Worm (Caenorhabditis elegans): Measurements from ENCODE around the gene C30G12.2.

The C30G12.2 gene

DNA sequence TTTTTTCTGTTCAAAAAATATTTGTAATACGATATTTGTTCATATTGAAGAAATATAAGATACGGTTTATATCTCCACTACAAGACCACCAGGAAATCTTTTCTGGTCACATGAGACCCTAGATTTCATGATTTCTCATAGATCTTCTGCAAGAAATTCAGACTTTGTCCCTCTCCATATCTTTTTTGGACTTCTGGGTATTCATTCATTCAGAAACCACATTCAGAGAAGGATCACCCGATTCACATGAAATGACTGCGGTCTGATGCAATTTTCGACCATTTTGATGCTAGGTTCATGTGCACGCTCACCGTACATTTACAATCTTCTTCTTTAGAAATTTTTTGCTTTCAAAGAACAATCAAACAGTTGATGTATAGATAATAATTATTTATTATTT is 10.4 kb upstream of the C30G12.2 start:
- TF ChIP-seq nfya-1 (tag; optimal IDR thresholded peaks at IDR 0.05; ENCODE audit: borderline replicate concordance, insufficient read depth): no peak
- no peak for TF ChIP-seq xnd-1 (tag; optimal IDR thresholded peaks at IDR 0.05)
- no peak for TF ChIP-seq madf-10 (tag; optimal IDR thresholded peaks at IDR 0.05)
- no peak for TF ChIP-seq zim-3 (tag; optimal IDR thresholded peaks at IDR 0.05)

DNA sequence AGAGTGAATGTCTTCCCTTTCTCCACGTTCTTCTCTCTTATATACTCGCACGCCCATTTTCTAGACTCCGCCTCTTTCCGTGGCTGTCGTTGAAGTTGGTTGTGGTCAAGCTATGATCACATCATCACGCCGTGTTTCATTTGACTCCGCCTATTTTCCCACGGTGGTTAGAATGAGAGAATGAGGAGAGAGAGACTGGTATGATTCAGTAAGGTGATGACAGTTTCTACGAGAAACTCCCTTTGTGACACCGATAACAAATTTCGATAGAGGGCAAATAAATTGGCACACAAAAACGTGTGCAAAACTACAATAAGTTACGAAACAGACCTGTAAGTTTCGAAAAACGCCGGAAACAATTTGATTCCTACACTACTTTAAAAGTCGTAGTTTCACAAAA is 9.6 kb upstream of the C30G12.2 start:
- no peak for TF ChIP-seq ekl-4 (GFP tag; IDR thresholded peaks at IDR 0.05)
- TF ChIP-seq cebp-1 (GFP tag; IDR thresholded peaks at IDR 0.05): no peak
- peak; percentile 38 for TF ChIP-seq cebp-1 (tag; optimal IDR thresholded peaks at IDR 0.05)
- TF ChIP-seq nhr-179 (tag; optimal IDR thresholded peaks at IDR 0.05): no peak
- TF ChIP-seq pbrm-1 (GFP tag; IDR thresholded peaks at IDR 0.05): no peak
- peak; percentile 84 for TF ChIP-seq nhr-80 (tag; optimal IDR thresholded peaks at IDR 0.05)
- TF ChIP-seq snpc-4 (GFP tag; optimal IDR thresholded peaks at IDR 0.05): no peak
- TF ChIP-seq snpc-4 (tag; optimal IDR thresholded peaks at IDR 0.05): no peak
- TF ChIP-seq gei-17 (GFP tag; optimal IDR thresholded peaks at IDR 0.05): no peak
- no peak for TF ChIP-seq nhr-120 (GFP tag; IDR thresholded peaks at IDR 0.05)
- no peak for TF ChIP-seq lin-26 (GFP tag; IDR thresholded peaks at IDR 0.05)
- TF ChIP-seq F55B11.4 (tag; optimal IDR thresholded peaks at IDR 0.05; ENCODE audit: borderline replicate concordance, insufficient read depth): no peak
- TF ChIP-seq egl-44 (GFP tag; IDR thresholded peaks at IDR 0.05): no peak
- TF ChIP-seq unc-130 (GFP tag; optimal IDR thresholded peaks at IDR 0.05): no peak
- peak; percentile 36 for TF ChIP-seq unc-62 (GFP tag; optimal IDR thresholded peaks at IDR 0.05)
- no peak for TF ChIP-seq attf-3 (GFP tag; conservative IDR thresholded peaks at IDR 0.05)
- no peak for TF ChIP-seq madf-3 (GFP tag; IDR thresholded peaks at IDR 0.05)

DNA sequence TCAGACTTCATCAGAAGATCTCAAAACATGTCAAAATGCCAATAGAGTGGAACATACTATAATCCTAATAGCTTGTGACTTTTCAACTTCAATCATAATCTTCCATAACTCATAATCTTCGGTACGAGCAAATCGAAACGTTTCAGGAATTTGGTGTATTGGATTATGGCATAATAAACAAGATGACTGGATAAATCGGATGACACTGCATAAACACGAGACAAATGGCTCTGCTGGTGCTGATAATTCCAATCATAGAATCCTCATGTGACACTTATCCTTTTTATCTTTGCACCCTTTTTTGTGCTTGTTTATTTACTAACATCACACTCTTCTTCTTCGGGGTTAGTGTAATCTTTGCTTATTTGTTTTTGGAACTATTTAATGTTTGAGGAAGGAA is 7.2 kb upstream of the C30G12.2 start:
- TF ChIP-seq Y53F4B.3 (GFP tag; IDR thresholded peaks at IDR 0.05): no peak
- no peak for TF ChIP-seq egl-44 (GFP tag; IDR thresholded peaks at IDR 0.05)
- TF ChIP-seq lin-26 (GFP tag; IDR thresholded peaks at IDR 0.05): no peak
- no peak for TF ChIP-seq atf-7 (tag; optimal IDR thresholded peaks at IDR 0.05)
- TF ChIP-seq xnd-1 (tag; optimal IDR thresholded peaks at IDR 0.05): no peak
- TF ChIP-seq madf-6 (GFP tag; IDR thresholded peaks at IDR 0.05): no peak
- no peak for TF ChIP-seq let-607 (tag; optimal IDR thresholded peaks at IDR 0.05)

DNA sequence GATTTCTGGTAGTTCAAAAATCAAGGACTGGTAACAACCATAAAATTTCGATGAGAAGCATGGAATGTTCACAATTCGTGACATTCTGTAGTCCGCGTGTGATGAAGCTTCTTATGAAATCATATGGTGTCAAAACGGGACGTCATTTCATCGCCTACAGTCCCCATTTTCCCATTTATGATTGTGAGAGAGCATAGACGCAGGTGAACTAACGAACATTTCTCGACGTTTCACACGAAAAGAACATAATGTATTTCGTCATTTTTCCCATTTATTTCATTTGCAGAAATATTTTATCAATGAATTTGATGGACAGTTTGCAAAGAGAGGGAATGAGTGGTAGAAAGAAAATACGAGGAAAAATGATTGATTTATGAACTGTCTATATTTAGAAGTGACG is 3.1 kb upstream of the C30G12.2 start:
- TF ChIP-seq F37B4.10 (GFP tag; IDR thresholded peaks at IDR 0.05) (no peak), egl-44 (GFP tag; IDR thresholded peaks at IDR 0.05) (no peak), madf-6 (GFP tag; IDR thresholded peaks at IDR 0.05) (no peak), unc-62 (GFP tag; optimal IDR thresholded peaks at IDR 0.05) (peak; percentile 82), nfya-1 (tag; optimal IDR thresholded peaks at IDR 0.05; ENCODE audit: borderline replicate concordance, insufficient read depth) (no peak), ztf-26 (tag; optimal IDR thresholded peaks at IDR 0.05) (no peak), madf-10 (tag; optimal IDR thresholded peaks at IDR 0.05) (no peak), lin-40 (tag; optimal IDR thresholded peaks at IDR 0.05) (no peak), ztf-25 (GFP tag; IDR thresholded peaks at IDR 0.05) (no peak), cebp-1 (GFP tag; IDR thresholded peaks at IDR 0.05) (peak; percentile 79), cebp-1 (tag; optimal IDR thresholded peaks at IDR 0.05) (peak; percentile 80), nhr-80 (tag; optimal IDR thresholded peaks at IDR 0.05) (peak; percentile 57), tbx-9 (tag; optimal IDR thresholded peaks at IDR 0.05; ENCODE audit: borderline replicate concordance) (no peak), B0336.3 (GFP tag; IDR thresholded peaks at IDR 0.05) (no peak), sdz-38 (tag; optimal IDR thresholded peaks at IDR 0.05) (no peak), zfh-2 (GFP tag; conservative IDR thresholded peaks at IDR 0.05) (no peak), pbrm-1 (GFP tag; IDR thresholded peaks at IDR 0.05) (no peak), Y56A3A.18 (GFP tag; IDR thresholded peaks at IDR 0.05) (no peak), dox-1 (GFP tag; IDR thresholded peaks at IDR 0.05) (0 out of 2 replicates have a peak, but pooled peaks have one; percentile 28), F33H1.4 (GFP tag; IDR thresholded peaks at IDR 0.05) (no peak), ztf-22 (GFP tag; optimal IDR thresholded peaks at IDR 0.05) (peak; percentile 44), ztf-3 (GFP tag; optimal IDR thresholded peaks at IDR 0.05) (no peak), aptf-3 (GFP tag; IDR thresholded peaks at IDR 0.05) (no peak), mes-4 (tag; optimal IDR thresholded peaks at IDR 0.05) (no peak), T07F8.4 (tag; optimal IDR thresholded peaks at IDR 0.05) (no peak), atf-7 (tag; optimal IDR thresholded peaks at IDR 0.05) (peak; percentile 7), madf-3 (GFP tag; IDR thresholded peaks at IDR 0.05) (no peak), D2030.7 (GFP tag; IDR thresholded peaks at IDR 0.05) (no peak), sea-2 (GFP tag; IDR thresholded peaks at IDR 0.05) (no peak), attf-6 (GFP tag; IDR thresholded peaks at IDR 0.05) (no peak)

All from whole organism, young adult.